Fruit fly (Drosophila melanogaster) whole organism, adult: ENCODE results near the gene TfAP-2.

Experiments used
- CG12768 ChIP-seq: fragments of 200-800 bp; sonication (Bioruptor generic); optimal IDR thresholded peaks from 2 replicates; lab custom pipeline; 2017; ENCODE audit warnings: missing biosample characterization, missing genetic modification characterization, mild to moderate bottlenecking, moderate library complexity, missing genetic modification reagents
- CG14711 ChIP-seq: fragments of 200-800 bp; sonication (Bioruptor generic); optimal IDR thresholded peaks from 2 replicates; lab custom pipeline; 2018; ENCODE audit warnings: missing biosample characterization, mild to moderate bottlenecking, missing genetic modification characterization, moderate library complexity
- CG33017 ChIP-seq: fragments of 200-800 bp; sonication (Bioruptor generic); optimal IDR thresholded peaks from 2 replicates; lab custom pipeline; 2018; ENCODE audit warnings: missing biosample characterization, mild to moderate bottlenecking, missing genetic modification characterization, moderate library complexity
- Clk ChIP-seq: fragments of 200-800 bp; sonication (Bioruptor generic); optimal IDR thresholded peaks from 2 replicates; lab custom pipeline; 2017; ENCODE audit warnings: missing biosample characterization, missing genetic modification characterization
- Crg-1 ChIP-seq: fragments of 200-800 bp; sonication (Bioruptor generic); optimal IDR thresholded peaks from 2 replicates; lab custom pipeline; 2016; ENCODE audit warnings: missing biosample characterization, missing genetic modification characterization
- bab1 ChIP-seq: fragments of 200-800 bp; sonication (Bioruptor generic); optimal IDR thresholded peaks from 3 replicates; lab custom pipeline; 2019; ENCODE audit warnings: missing biosample characterization, mild to moderate bottlenecking, missing genetic modification characterization, moderate library complexity

dm6 chr3L:21651412-21651811 is 64.8 kb downstream of the TfAP-2 start:
- TF ChIP-seq bab1 (GFP tag; lab: Kevin White, UChicago) (no peak), Crg-1 (GFP tag; lab: Kevin White, UChicago) (no peak), CG14711 (tag; lab: Kevin White, UChicago) (no peak), Clk (GFP tag; lab: Kevin White, UChicago) (no peak), CG33017 (tag; lab: Kevin White, UChicago) (no peak), CG12768 (GFP tag; lab: Kevin White, UChicago) (no peak)
